Fruit fly (Drosophila melanogaster) whole organism, adult: ENCODE results near the gene CG9922.

Experiments used
- CG5204 ChIP-seq: fragments of 200-800 bp; sonication (Bioruptor generic); optimal IDR thresholded peaks from 2 replicates; lab custom pipeline; 2016; ENCODE audit warnings: missing biosample characterization, missing genetic modification characterization
- CG7045 ChIP-seq: fragments of 200-800 bp; sonication (Bioruptor generic); optimal IDR thresholded peaks from 2 replicates; lab custom pipeline; 2017; ENCODE audit warnings: missing biosample characterization, mild to moderate bottlenecking, missing genetic modification characterization
- ovo ChIP-seq: fragments of 200-800 bp; sonication (Bioruptor generic); optimal IDR thresholded peaks from 2 replicates; lab custom pipeline; 2016; ENCODE audit warnings: missing biosample characterization, missing genetic modification characterization
- toe ChIP-seq: fragments of 200-800 bp; sonication (Bioruptor generic); optimal IDR thresholded peaks from 2 replicates; lab custom pipeline; 2016; ENCODE audit warnings: missing biosample characterization, missing genetic modification characterization

DNA sequence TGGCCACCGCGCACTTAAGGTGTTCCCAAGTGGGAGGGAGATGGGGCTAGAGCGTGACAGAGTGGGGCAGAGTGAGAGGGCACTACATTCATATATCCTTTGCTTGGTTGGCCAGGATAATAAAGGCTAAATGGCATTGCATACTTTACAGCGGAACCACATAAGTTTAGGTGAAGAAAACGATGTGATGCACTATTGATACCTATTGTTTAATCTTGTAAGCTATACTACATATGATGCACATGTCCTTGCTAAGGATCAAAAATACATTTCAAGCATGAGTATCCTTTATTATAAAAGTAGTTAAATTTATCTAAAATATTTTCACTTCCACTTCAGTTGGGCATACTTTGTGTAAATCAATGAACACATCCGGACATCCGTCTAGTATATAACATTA lies 4.8 kb upstream of the CG9922 start:
- no peak for TF ChIP-seq toe (GFP tag; lab: Kevin White, UChicago)
- TF ChIP-seq CG7045 (GFP tag; lab: Kevin White, UChicago) = no peak
- no peak for TF ChIP-seq CG5204 (GFP tag; lab: Kevin White, UChicago)
- no peak for TF ChIP-seq ovo (GFP tag; lab: Kevin White, UChicago)
